Worm (Caenorhabditis elegans) whole organism, L4 larva: ENCODE data around the gene eri-12.

Experiments
- ceh-82 ChIP-seq: sonication (generic microtip); optimal IDR thresholded peaks from 2 replicates; lab custom pipeline; 2017; ENCODE audit warnings: missing biosample characterization, missing genetic modification characterization
- snpc-4 ChIP-seq: fragments of 150-350 bp; optimal IDR thresholded peaks from 2 replicates; lab custom pipeline; 2014; ENCODE audit warnings: missing biosample characterization, missing genetic modification characterization

DNA sequence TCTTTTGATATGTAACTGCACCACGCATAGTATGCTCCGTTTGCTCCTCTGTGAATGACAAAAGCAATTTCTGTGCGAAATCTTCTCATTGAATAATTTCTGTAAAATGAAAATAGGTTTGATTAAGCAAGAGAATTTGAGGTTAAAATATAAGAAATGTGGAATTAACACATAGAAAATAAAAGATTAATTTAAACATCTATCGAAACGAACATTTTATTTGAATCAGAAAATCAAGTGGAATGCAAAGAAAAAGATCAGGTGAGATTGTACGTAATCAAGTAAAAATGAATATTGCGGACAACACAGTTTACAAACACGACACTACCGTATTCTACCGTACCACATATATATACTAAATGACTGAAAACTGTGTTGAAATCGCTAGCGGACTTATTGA, 15.7 kb upstream of the eri-12 start, which contains the start of gene B0001.8:
- TF ChIP-seq ceh-82 (tag; lab: Kevin White, UChicago) (no peak), snpc-4 (tag; lab: Kevin White, UChicago) (no peak)
